Worm (Caenorhabditis elegans) whole organism, L4 larva: ENCODE measurements around the gene R05D3.8.
"Not testable (repeated sequence)": the region's sequence is repeated elsewhere in the genome, so short reads cannot be mapped to it uniquely, and the experiment has no call there.

ENCODE experiments used
- F26F4.8 ChIP-seq: fragments of 200-800 bp; sonication (Bioruptor generic); conservative IDR thresholded peaks from 2 replicates; pipeline ENCODE4 v1.3.6; 2022; ENCODE audit warnings: missing genetic modification characterization, missing compliant biosample characterization
- F49E8.2 ChIP-seq: sonication (generic microtip); optimal IDR thresholded peaks from 2 replicates; lab custom pipeline; 2016; ENCODE audit warnings: missing compliant biosample characterization, mild to moderate bottlenecking, missing genetic modification characterization, borderline replicate concordance
- R02D3.7 ChIP-seq: fragments of 150-350 bp; sonication (generic microtip); optimal IDR thresholded peaks from 3 replicates; lab custom pipeline; 2014; ENCODE audit warnings: missing biosample characterization, missing genetic modification characterization
- T26A8.4 ChIP-seq: fragments of 200-800 bp; sonication (Bioruptor generic); IDR thresholded peaks from 2 replicates; pipeline ENCODE4 v1.3.6; 2022; ENCODE audit warnings: missing genetic modification characterization, missing compliant biosample characterization
- Y48G9A.11 ChIP-seq: fragments of 200-800 bp; sonication (Bioruptor generic); IDR thresholded peaks from 2 replicates; pipeline ENCODE4 v1.3.6; 2022; ENCODE audit warnings: missing genetic modification reagents, missing genetic modification characterization, missing compliant biosample characterization
- Y75B8A.6 ChIP-seq: fragments of 200-800 bp; sonication (Bioruptor generic); IDR thresholded peaks from 2 replicates; pipeline ENCODE4 v1.3.6; 2022; ENCODE audit warnings: missing genetic modification reagents, missing genetic modification characterization, missing compliant biosample characterization
- ZK337.2 ChIP-seq: fragments of 200-800 bp; sonication (Bioruptor generic); IDR thresholded peaks from 2 replicates; pipeline ENCODE4 v1.3.6; 2022; ENCODE audit warnings: missing genetic modification reagents, missing genetic modification characterization, missing compliant biosample characterization
- ZK546.5 ChIP-seq, 2 experiments: sonication (generic microtip); optimal IDR thresholded peaks; 2 replicates each; lab custom pipeline; 2017; ENCODE audit warnings: missing biosample characterization in 2 of 2, missing genetic modification characterization in 2 of 2
- arid-1 ChIP-seq: fragments of 200-800 bp; sonication (Bioruptor generic); conservative IDR thresholded peaks from 2 replicates; pipeline ENCODE4 v1.3.6; 2022; ENCODE audit warnings: missing genetic modification reagents, missing genetic modification characterization, missing compliant biosample characterization
- attf-4 ChIP-seq: sonication (generic microtip); optimal IDR thresholded peaks from 3 replicates; lab custom pipeline; 2017; ENCODE audit warnings: missing biosample characterization, missing genetic modification characterization
- ceh-28 ChIP-seq: fragments of 150-350 bp; optimal IDR thresholded peaks from 2 replicates; lab custom pipeline; 2014; ENCODE audit warnings: missing biosample characterization, missing genetic modification reagents, missing genetic modification characterization
- ceh-82 ChIP-seq: sonication (generic microtip); optimal IDR thresholded peaks from 2 replicates; lab custom pipeline; 2017; ENCODE audit warnings: missing biosample characterization, missing genetic modification characterization
- daf-19 ChIP-seq: fragments of 200-800 bp; sonication (Bioruptor generic); conservative IDR thresholded peaks from 2 replicates; pipeline ENCODE4 v1.3.6; 2022; ENCODE audit warnings: missing genetic modification characterization, missing compliant biosample characterization
- dmd-8 ChIP-seq: fragments of 200-800 bp; sonication (Bioruptor generic); IDR thresholded peaks from 2 replicates; pipeline ENCODE4 v1.3.6; 2022; ENCODE audit warnings: missing genetic modification characterization, missing compliant biosample characterization
- dmd-9 ChIP-seq: fragments of 200-800 bp; sonication (Bioruptor generic); IDR thresholded peaks from 2 replicates; pipeline ENCODE4 v1.3.6; 2022; ENCODE audit warnings: missing genetic modification reagents, missing genetic modification characterization, missing compliant biosample characterization
- dpl-1 ChIP-seq: fragments of 150-350 bp; optimal IDR thresholded peaks from 2 replicates; lab custom pipeline; 2014; ENCODE audit warnings: missing biosample characterization, missing genetic modification reagents, missing genetic modification characterization
- egl-27 ChIP-seq: sonication (generic microtip); optimal IDR thresholded peaks from 3 replicates; lab custom pipeline; 2017; ENCODE audit warnings: missing biosample characterization, missing genetic modification reagents, missing genetic modification characterization
- egl-43 ChIP-seq: fragments of 200-800 bp; sonication (Bioruptor generic); IDR thresholded peaks from 2 replicates; pipeline ENCODE4 v1.3.6; 2022; ENCODE audit warnings: missing genetic modification reagents, missing genetic modification characterization, missing compliant biosample characterization
- hlh-30 ChIP-seq: sonication (generic microtip); optimal IDR thresholded peaks from 2 replicates; lab custom pipeline; 2017; ENCODE audit warnings: antibody characterized with exemption, mild to moderate bottlenecking, missing genetic modification characterization, missing compliant biosample characterization; ENCODE audit not compliant: insufficient read depth
- lin-1 ChIP-seq: fragments of 200-800 bp; sonication (Bioruptor generic); IDR thresholded peaks from 2 replicates; pipeline ENCODE4 v1.3.6; 2022; ENCODE audit warnings: missing genetic modification reagents, missing genetic modification characterization, missing compliant biosample characterization
- lin-15B ChIP-seq: fragments of 150-350 bp; sonication (generic microtip); optimal IDR thresholded peaks from 3 replicates; lab custom pipeline; 2014; ENCODE audit warnings: missing biosample characterization, missing genetic modification characterization
- madf-5 ChIP-seq, 2 experiments: fragments of 200-800 bp; sonication (Bioruptor generic); IDR thresholded peaks; 2 replicates each; pipeline ENCODE4 v1.3.6; 2022; ENCODE audit warnings: missing compliant biosample characterization in 2 of 2, missing genetic modification characterization in 2 of 2
- madf-9 ChIP-seq: fragments of 200-800 bp; sonication (Bioruptor generic); conservative IDR thresholded peaks from 2 replicates; pipeline ENCODE4 v1.3.6; 2022; ENCODE audit warnings: missing genetic modification reagents, missing genetic modification characterization, missing compliant biosample characterization
- mdt-29 ChIP-seq: fragments of 200-800 bp; sonication (Bioruptor generic); IDR thresholded peaks from 2 replicates; pipeline ENCODE4 v1.3.6; 2022; ENCODE audit warnings: missing genetic modification reagents, missing genetic modification characterization, missing compliant biosample characterization
- mxl-2 ChIP-seq: fragments of 200-800 bp; sonication (Bioruptor generic); conservative IDR thresholded peaks from 2 replicates; pipeline ENCODE4 v1.3.6; 2022; ENCODE audit warnings: missing genetic modification reagents, missing genetic modification characterization, missing compliant biosample characterization
- nhr-11 ChIP-seq: fragments of 150-350 bp; optimal IDR thresholded peaks from 2 replicates; lab custom pipeline; 2014; ENCODE audit warnings: missing biosample characterization, missing genetic modification characterization
- nhr-76 ChIP-seq: fragments of 150-350 bp; optimal IDR thresholded peaks from 2 replicates; lab custom pipeline; 2014; ENCODE audit warnings: missing biosample characterization, missing genetic modification characterization
- nhr-77 ChIP-seq: fragments of 150-350 bp; optimal IDR thresholded peaks from 2 replicates; lab custom pipeline; 2014; ENCODE audit warnings: missing biosample characterization, missing genetic modification characterization
- pqm-1 ChIP-seq: sonication (generic microtip); optimal IDR thresholded peaks from 2 replicates; lab custom pipeline; 2017; ENCODE audit warnings: missing biosample characterization, missing genetic modification characterization
- rbr-2 ChIP-seq: sonication (generic microtip); optimal IDR thresholded peaks from 2 replicates; lab custom pipeline; 2016; ENCODE audit warnings: missing genotype, missing genetic modification characterization, missing compliant biosample characterization
- set-16 ChIP-seq: fragments of 200-800 bp; sonication (Bioruptor generic); IDR thresholded peaks from 2 replicates; pipeline ENCODE4 v1.3.6; 2022; ENCODE audit warnings: missing genetic modification reagents, missing genetic modification characterization, missing compliant biosample characterization
- snpc-1.2 ChIP-seq: fragments of 200-800 bp; sonication (Bioruptor generic); IDR thresholded peaks from 2 replicates; pipeline ENCODE4 v1.3.6; 2022; ENCODE audit warnings: missing genetic modification reagents, missing genetic modification characterization, missing compliant biosample characterization
- tra-1 ChIP-seq: fragments of 200-800 bp; sonication (Bioruptor generic); IDR thresholded peaks from 2 replicates; pipeline ENCODE4 v1.3.6; 2022; ENCODE audit warnings: missing genetic modification reagents, missing genetic modification characterization, missing compliant biosample characterization
- unc-39 ChIP-seq: sonication (generic microtip); optimal IDR thresholded peaks from 2 replicates; lab custom pipeline; 2017; ENCODE audit warnings: missing biosample characterization, missing genetic modification characterization
- zfp-3 ChIP-seq: fragments of 200-800 bp; sonication (Bioruptor generic); conservative IDR thresholded peaks from 2 replicates; pipeline ENCODE4 v1.3.6; 2022; ENCODE audit warnings: missing genetic modification reagents, missing genetic modification characterization, missing compliant biosample characterization
- ztf-11 ChIP-seq: fragments of 150-350 bp; optimal IDR thresholded peaks from 2 replicates; lab custom pipeline; 2014; ENCODE audit warnings: missing biosample characterization, missing genetic modification characterization
- ztf-7 ChIP-seq: fragments of 150-350 bp; optimal IDR thresholded peaks from 2 replicates; lab custom pipeline; 2014; ENCODE audit warnings: missing biosample characterization, missing genetic modification characterization

The R05D3.8 gene

DNA sequence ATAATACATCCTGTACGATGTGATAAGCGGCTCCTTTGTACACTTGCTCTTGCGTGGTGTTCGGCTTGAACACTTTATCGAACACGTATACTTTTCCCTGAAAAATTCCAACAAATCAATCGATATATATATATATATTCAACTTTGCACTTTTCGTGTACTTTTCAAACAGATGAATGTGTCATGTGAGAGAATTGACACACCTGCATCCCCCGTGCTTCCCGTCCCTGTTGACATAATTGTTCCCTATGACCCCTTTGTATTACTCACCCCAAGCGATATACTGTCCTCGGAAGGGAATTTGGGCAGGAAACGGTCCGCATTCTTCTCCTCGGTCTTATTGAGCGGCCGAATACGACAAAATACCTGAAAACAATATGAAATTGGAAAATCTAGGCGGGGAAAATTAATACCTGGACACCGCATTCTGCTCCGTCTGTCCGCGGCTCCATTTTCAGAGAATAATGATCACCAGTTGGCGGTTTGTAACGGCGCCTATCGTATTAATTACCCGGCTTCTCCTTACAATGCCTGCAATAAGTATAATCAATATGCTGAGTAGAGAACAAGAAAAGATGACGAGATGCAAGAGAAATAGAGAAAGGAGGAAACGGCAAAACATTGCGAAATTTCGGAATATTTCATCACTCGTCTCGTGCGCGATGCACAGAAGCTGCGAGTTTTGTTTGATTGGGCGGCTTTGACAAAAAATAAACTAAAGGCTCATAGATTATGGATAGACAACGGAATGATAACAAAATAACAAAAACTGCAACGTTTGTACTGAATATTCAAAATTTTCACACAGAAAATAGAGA is 3.3 kb downstream of the R05D3.8 start, which contains the start of gene unc-116 (continued):
- no peak for TF ChIP-seq ztf-7 (tag; lab: Kevin White, UChicago)
- no peak for TF ChIP-seq F49E8.2 (tag; lab: Kevin White, UChicago)
- no peak for TF ChIP-seq egl-27 (tag; lab: Kevin White, UChicago)
- TF ChIP-seq, all 104 proteins: peak for 15

ce11 chrIII:8347822-8348221 is 10.3 kb downstream of the R05D3.8 start, which contains the start of gene clc-29:
clc-29 (minus strand) TSS chrIII:8347922.
- TF ChIP-seq ZK337.2 (GFP tag; lab: Robert Waterston, UW); madf-5 (GFP tag; IDR thresholded peaks at IDR 0.05; lab: Robert Waterston, UW); pqm-1 (tag; lab: Kevin White, UChicago): not testable (repeated sequence)
- TF ChIP-seq, all 104 proteins: peak for 0; not testable (repeated sequence) for 104

DNA sequence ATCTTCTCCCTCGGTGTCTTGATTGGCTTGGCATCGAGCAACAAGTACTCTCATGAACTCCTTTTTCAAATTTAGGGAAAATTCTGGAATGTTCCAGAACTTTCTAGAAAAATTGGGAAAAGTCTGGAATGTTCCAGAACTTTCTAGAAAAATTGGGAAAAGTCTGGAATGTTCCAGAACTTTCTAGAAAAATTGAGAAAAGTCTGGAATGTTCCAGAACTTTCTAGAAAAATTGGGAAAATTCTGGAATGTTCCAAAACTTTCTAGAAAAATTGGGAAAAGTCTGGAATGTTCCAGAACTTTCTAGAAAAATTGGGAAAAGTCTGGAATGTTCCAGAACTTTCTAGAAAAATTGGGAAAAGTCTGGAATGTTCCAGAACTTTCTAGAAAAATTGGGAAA is 13.8 kb downstream of the R05D3.8 start, which contains the start of gene ZC262.7:
Gene ZC262.7, minus strand, starts transcription at position 54 of the 400 bp plus-strand sequence.
- TF ChIP-seq lin-1 (GFP tag; lab: Robert Waterston, UW) (peak; percentile 62; the same call in 1 of the 2 replicates), Y48G9A.11 (GFP tag; lab: Robert Waterston, UW) (peak; percentile 37; the same call in 1 of the 2 replicates), snpc-1.2 (GFP tag; lab: Robert Waterston, UW) (peak; percentile 17; the same call in 1 of the 2 replicates), arid-1 (GFP tag; lab: Robert Waterston, UW) (peak; percentile 44; the same call in 1 of the 2 replicates), mdt-29 (GFP tag; lab: Robert Waterston, UW) (peak; percentile 72)

DNA sequence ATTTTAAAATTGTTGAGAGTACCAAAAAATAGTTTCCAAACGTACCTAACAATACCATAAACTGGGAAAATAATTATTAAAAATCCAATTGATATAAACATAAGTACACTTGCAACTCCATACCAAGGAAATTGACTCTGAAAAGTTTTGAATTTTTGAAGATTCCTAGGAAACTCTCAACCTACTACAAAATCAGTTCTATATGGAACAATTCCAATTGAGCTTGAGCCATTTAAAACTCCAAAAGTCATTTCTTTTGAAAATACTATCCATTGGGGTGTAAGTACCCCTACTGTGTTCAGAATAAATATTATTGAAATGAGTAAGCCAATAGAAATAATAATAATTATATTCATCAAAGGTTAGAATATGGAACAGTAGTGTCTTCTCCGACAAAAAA is 18.8 kb downstream of the R05D3.8 start, which contains the start of gene clc-28:
Gene clc-28, minus strand, starts transcription at position 101 of the 400 bp plus-strand sequence.
- not testable (repeated sequence) for TF ChIP-seq unc-39 (tag; lab: Kevin White, UChicago); ZK546.5 (tag; optimal IDR thresholded peaks at IDR 0.05; lab: Kevin White, UChicago); F26F4.8 (GFP tag; lab: Robert Waterston, UW)

DNA sequence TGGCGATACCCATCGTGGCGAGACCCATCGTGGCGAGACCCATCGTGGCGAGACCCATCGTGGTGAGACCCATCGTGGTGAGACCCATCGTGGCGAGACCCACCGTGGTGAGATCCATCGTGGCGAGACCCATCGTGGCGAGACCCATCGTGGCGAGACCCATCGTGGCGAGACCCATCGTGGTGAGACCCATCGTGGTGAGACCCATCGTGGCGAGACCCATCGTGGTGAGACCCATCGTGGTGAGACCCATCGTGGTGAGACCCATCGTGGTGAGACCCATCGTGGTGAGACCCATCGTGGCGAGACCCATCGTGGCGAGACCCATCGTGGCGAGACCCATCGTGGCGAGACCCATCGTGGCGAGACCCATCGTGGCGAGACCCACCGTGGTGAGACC is 22.5 kb downstream of the R05D3.8 start:
- peak; percentile 78 for TF ChIP-seq set-16 (GFP tag; lab: Robert Waterston, UW)

DNA sequence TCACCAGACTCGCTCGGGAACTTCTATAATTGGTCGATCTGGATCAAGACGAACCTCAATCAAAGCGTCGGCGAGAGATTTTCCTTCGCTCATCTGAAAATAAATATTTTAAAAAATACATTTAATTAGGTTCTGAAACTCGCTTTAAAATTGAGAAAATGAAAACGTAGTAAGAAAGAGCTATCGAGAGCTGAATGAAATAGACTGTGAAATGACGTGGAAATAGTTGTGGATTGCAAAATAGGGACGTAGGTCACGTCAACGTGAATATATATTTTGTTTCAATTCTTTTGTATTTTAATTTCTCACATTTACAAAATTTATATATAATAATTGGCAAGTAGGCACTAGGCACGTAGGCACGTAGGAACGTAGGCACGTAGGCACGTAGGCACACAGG is 23.7 kb downstream of the R05D3.8 start, which contains the start of gene ZC262.4:
Gene ZC262.4, minus strand, starts transcription at position 101 of the 400 bp plus-strand sequence.
- TF ChIP-seq ceh-28 (tag; lab: Kevin White, UChicago) (no peak), attf-4 (no peak), zfp-3 (GFP tag; lab: Robert Waterston, UW) (no peak), T26A8.4 (GFP tag; lab: Robert Waterston, UW) (no peak), lin-15B (tag; lab: Kevin White, UChicago) (no peak), arid-1 (GFP tag; lab: Robert Waterston, UW) (no peak), ceh-82 (no peak), Y48G9A.11 (GFP tag; lab: Robert Waterston, UW) (no peak), nhr-76 (tag; lab: Kevin White, UChicago) (no peak)

DNA sequence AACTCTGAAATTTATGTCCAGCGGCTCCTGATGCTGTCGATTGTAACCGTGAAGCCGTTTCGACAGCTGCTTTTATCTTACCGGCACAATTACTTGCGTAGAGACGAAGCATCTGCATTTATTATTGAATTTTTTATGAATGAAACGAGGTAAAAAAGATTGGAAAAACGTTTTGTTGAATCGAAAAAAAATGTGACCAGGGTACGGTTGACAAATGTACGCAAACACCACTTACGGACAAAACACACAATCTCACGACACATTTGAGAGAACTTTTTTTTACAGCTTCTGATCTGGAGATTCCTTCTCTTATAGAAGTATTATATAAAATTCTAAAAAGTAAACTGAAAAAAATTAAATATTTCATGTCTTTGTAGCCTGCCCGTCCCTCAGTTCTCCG is 26.3 kb downstream of the R05D3.8 start, which contains the start of the genes mrps-18A and ZC262.2:
Gene mrps-18A, minus strand, starts transcription at position 141 of the 400 bp plus-strand sequence.
Gene ZC262.2, plus strand, starts transcription at position 284 of the 400 bp plus-strand sequence.
- no peak for TF ChIP-seq Y75B8A.6
- TF ChIP-seq nhr-77 (tag; lab: Kevin White, UChicago), result no peak
- no peak for TF ChIP-seq rbr-2
- no peak for TF ChIP-seq dmd-8 (GFP tag; lab: Robert Waterston, UW)
- no peak for TF ChIP-seq snpc-1.2 (GFP tag; lab: Robert Waterston, UW)
- TF ChIP-seq hlh-30, result peak; percentile 90
- peak; percentile 48 for TF ChIP-seq dpl-1 (GFP tag; lab: Kevin White, UChicago)
- TF ChIP-seq mxl-2, result no peak
- no peak for TF ChIP-seq ZK337.2 (GFP tag; lab: Robert Waterston, UW)
- no peak for TF ChIP-seq dmd-9
- TF ChIP-seq ztf-11, result no peak
- TF ChIP-seq tra-1 (GFP tag; lab: Robert Waterston, UW), result no peak
- TF ChIP-seq egl-43 (GFP tag; lab: Robert Waterston, UW), result no peak
- no peak for TF ChIP-seq R02D3.7
- no peak for TF ChIP-seq nhr-11 (tag; lab: Kevin White, UChicago)
- no peak for TF ChIP-seq daf-19 (GFP tag; lab: Robert Waterston, UW)
- no peak for TF ChIP-seq madf-9 (GFP tag; lab: Robert Waterston, UW)
